Worm (Caenorhabditis elegans) whole organism, L4 larva: ENCODE data around the gene moc-6.

Source experiments
- ama-1 ChIP-seq: fragments of 150-350 bp; optimal IDR thresholded peaks from 2 replicates; lab custom pipeline; 2014; ENCODE audit warnings: inconsistent platforms, mixed read lengths
- dmd-8 ChIP-seq: fragments of 200-800 bp; sonication (Bioruptor generic); IDR thresholded peaks from 2 replicates; pipeline ENCODE4 v1.3.6; 2022; ENCODE audit warnings: missing genetic modification characterization, missing compliant biosample characterization
- egl-27 ChIP-seq: sonication (generic microtip); optimal IDR thresholded peaks from 3 replicates; lab custom pipeline; 2017; ENCODE audit warnings: missing biosample characterization, missing genetic modification reagents, missing genetic modification characterization
- ztf-11 ChIP-seq: fragments of 150-350 bp; optimal IDR thresholded peaks from 2 replicates; lab custom pipeline; 2014; ENCODE audit warnings: missing biosample characterization, missing genetic modification characterization

- TF ChIP-seq ama-1, result no peak
- no peak for TF ChIP-seq ztf-11 (tag; lab: Kevin White, UChicago)
- TF ChIP-seq dmd-8, result no peak
- no peak for TF ChIP-seq egl-27 (tag; lab: Kevin White, UChicago)
Measured at ce11 chrIII:5165211-5165610, 30.6 kb upstream of the moc-6 start, which contains the start of gene T10F2.2.
